Worm (Caenorhabditis elegans): ENCODE data around the gene srt-31.

Gene srt-31

ce11 chrV:487980-488379, 15.3 kb downstream of the srt-31 start:
- 0 out of 2 replicates have a peak, but pooled peaks have one; percentile 63 for TF ChIP-seq egl-43 (GFP tag; IDR thresholded peaks at IDR 0.05)
- peak; percentile 11 for TF ChIP-seq aha-1 (tag)
- TF ChIP-seq lsy-2 (tag; optimal IDR thresholded peaks at IDR 0.05), result no peak
- no peak for TF ChIP-seq saeg-2 (GFP tag; IDR thresholded peaks at IDR 0.05)
- TF ChIP-seq lim-7 (GFP tag; IDR thresholded peaks at IDR 0.05), result 0 out of 2 replicates have a peak, but pooled peaks have one; percentile 3
- TF ChIP-seq set-16 (GFP tag; IDR thresholded peaks at IDR 0.05), result peak; percentile 64

DNA sequence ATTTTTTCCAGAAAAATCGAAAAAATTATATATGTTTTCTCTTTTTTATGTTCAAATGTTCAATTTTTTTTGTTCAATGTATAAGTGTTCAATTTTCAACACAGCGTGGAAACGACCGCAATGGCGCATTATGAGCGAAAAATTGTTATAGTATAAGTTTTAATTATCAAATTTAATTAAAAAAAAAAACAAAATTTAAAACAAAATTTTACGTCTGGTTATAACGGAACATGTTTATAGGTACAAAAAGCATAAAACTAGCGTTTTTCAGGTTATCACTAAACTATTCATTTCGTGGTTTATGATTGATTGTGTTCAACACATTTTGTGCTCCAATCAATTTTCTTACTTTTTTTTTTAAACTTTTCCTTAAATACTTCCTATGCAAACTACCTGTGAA, 16.6 kb downstream of the srt-31 start, which contains the start of gene nhr-106:
nhr-106 (plus strand) TSS at position 301 of the 400 bp plus-strand sequence.
- TF ChIP-seq dmd-6 (GFP tag; IDR thresholded peaks at IDR 0.05) (peak; percentile 48; the same call in 1 of the 2 replicates), pqm-1 (tag; optimal IDR thresholded peaks at IDR 0.05) (peak; percentile 20), spr-1 (tag; optimal IDR thresholded peaks at IDR 0.05) (no peak), jun-1 (tag; optimal IDR thresholded peaks at IDR 0.05) (no peak), unc-130 (GFP tag; optimal IDR thresholded peaks at IDR 0.05) (no peak), lin-15B (tag; optimal IDR thresholded peaks at IDR 0.05) (no peak), daf-8 (GFP tag; IDR thresholded peaks at IDR 0.05) (no peak), nhr-28 (tag; optimal IDR thresholded peaks at IDR 0.05) (peak; percentile 78), nhr-10 (tag; optimal IDR thresholded peaks at IDR 0.05) (no peak), T20F7.1 (GFP tag; optimal IDR thresholded peaks at IDR 0.05) (no peak), daf-16 (GFP tag; optimal IDR thresholded peaks at IDR 0.05) (no peak), daf-16 (tag; optimal IDR thresholded peaks at IDR 0.05) (peak; percentile 26), R02D3.7 (tag; optimal IDR thresholded peaks at IDR 0.05) (no peak)

- TF ChIP-seq F44E2.7 (GFP tag; IDR thresholded peaks at IDR 0.05), result no peak
- TF ChIP-seq lsy-2 (tag; optimal IDR thresholded peaks at IDR 0.05), result no peak
- TF ChIP-seq cey-2 (tag; optimal IDR thresholded peaks at IDR 0.05; ENCODE audit: borderline replicate concordance, insufficient read depth), result no peak
- TF ChIP-seq snpc-4 (tag; optimal IDR thresholded peaks at IDR 0.05), result no peak
- no peak for TF ChIP-seq lin-1 (GFP tag; IDR thresholded peaks at IDR 0.05)
- TF ChIP-seq ceh-44 (GFP tag; IDR thresholded peaks at IDR 0.05), result no peak
- TF ChIP-seq mep-1 (tag; optimal IDR thresholded peaks at IDR 0.05), result no peak
- TF ChIP-seq daf-16 (GFP tag; optimal IDR thresholded peaks at IDR 0.05), result no peak
- no peak for TF ChIP-seq daf-16 (tag; optimal IDR thresholded peaks at IDR 0.05)
- TF ChIP-seq lin-29 (GFP tag; IDR thresholded peaks at IDR 0.05), result no peak
- no peak for TF ChIP-seq lin-15B (tag; optimal IDR thresholded peaks at IDR 0.05)
These were observed 18.7 kb downstream of the srt-31 start, which contains the start of gene str-196 for ce11 chrV:491432-491831. TSS of gene str-196 (plus strand) at chrV:491732.

ce11 chrV:494284-494683, 21.6 kb downstream of the srt-31 start, which contains the start of gene nhr-131:
TSS of gene nhr-131 (plus strand) at chrV:494370.
- TF ChIP-seq ceh-28 (tag; optimal IDR thresholded peaks at IDR 0.05) (peak; percentile 48), aha-1 (tag) (peak; percentile 38), zfp-2 (tag; optimal IDR thresholded peaks at IDR 0.05) (no peak), dmd-6 (GFP tag; IDR thresholded peaks at IDR 0.05) (peak; percentile 77), lin-1 (GFP tag; IDR thresholded peaks at IDR 0.05) (peak; percentile 58; the same call in 1 of the 2 replicates), madf-9 (GFP tag; conservative IDR thresholded peaks at IDR 0.05) (no peak), pqm-1 (tag; optimal IDR thresholded peaks at IDR 0.05) (peak; percentile 62), snpc-4 (tag; optimal IDR thresholded peaks at IDR 0.05) (no peak), nhr-28 (tag; optimal IDR thresholded peaks at IDR 0.05) (peak; percentile 87), nhr-102 (tag; optimal IDR thresholded peaks at IDR 0.05) (peak; percentile 36), nhr-76 (tag; optimal IDR thresholded peaks at IDR 0.05) (no peak), zip-2 (tag; optimal IDR thresholded peaks at IDR 0.05) (no peak), mes-2 (tag; optimal IDR thresholded peaks at IDR 0.05; ENCODE audit: poor library complexity, severe bottlenecking) (peak; percentile 36), nhr-77 (tag; optimal IDR thresholded peaks at IDR 0.05) (peak; percentile 38), zfp-3 (GFP tag; conservative IDR thresholded peaks at IDR 0.05) (no peak), mdl-1 (tag; optimal IDR thresholded peaks at IDR 0.05) (peak in 1 of 2 experiments; percentile 10), daf-16 (GFP tag; optimal IDR thresholded peaks at IDR 0.05) (no peak), daf-16 (tag; optimal IDR thresholded peaks at IDR 0.05) (peak; percentile 82), dve-1 (tag; optimal IDR thresholded peaks at IDR 0.05; ENCODE audit: insufficient read depth) (peak; percentile 71), hlh-11 (tag; optimal IDR thresholded peaks at IDR 0.05) (peak; percentile 51), gei-8 (GFP tag; optimal IDR thresholded peaks at IDR 0.05) (no peak)
